Fruit fly (Drosophila melanogaster) S2 (cell line): ENCODE measurements around the gene CG11878.

Experiments
- CG8478 ChIP-seq: fragments of >200 bp; optimal IDR thresholded peaks from 2 replicates; lab custom pipeline; 2018
- CTCF ChIP-seq, 2 experiments: fragments of >200 bp; optimal IDR thresholded peaks; 2 replicates each; lab custom pipeline; 2018

DNA sequence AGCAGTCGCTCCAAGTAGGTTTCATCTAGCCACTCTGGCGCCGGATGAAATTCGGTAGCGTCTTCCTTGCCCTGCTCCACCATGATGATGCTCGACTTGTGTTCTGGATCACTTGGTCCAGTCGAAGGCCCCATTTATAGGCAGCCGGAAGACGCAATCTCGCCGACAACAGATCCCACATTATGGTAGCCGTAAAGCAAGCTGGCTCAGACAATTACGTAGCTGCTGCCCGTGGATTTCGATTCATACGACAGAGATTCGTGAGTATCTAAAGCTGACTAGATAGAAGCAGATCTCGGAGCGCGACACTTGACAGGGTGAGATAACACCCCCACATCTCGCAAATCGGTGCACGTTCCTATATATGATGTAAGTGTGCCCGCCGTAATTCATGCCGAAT is 3.5 kb downstream of the CG11878 start, which contains the start of gene CG10513:
- TF ChIP-seq CG8478 (lab: Kevin White, UChicago), result no peak
- no peak for TF ChIP-seq CTCF (optimal IDR thresholded peaks at IDR 0.05; lab: Kevin White, UChicago)
